Worm (Caenorhabditis elegans) whole organism, early embryonic: ENCODE measurements around the gene R11D1.13.

ENCODE experiments used
- B0310.2 ChIP-seq: sonication (generic microtip); optimal IDR thresholded peaks from 2 replicates; lab custom pipeline; 2016; ENCODE audit warnings: mild to moderate bottlenecking, missing genetic modification characterization, missing compliant biosample characterization
- F13C5.2 ChIP-seq: sonication (generic microtip); optimal IDR thresholded peaks from 2 replicates; lab custom pipeline; 2017; ENCODE audit warnings: mild to moderate bottlenecking, missing genetic modification characterization, inconsistent platforms, missing compliant biosample characterization
- aly-1 ChIP-seq: sonication (generic microtip); optimal IDR thresholded peaks from 2 replicates; lab custom pipeline; 2016; ENCODE audit warnings: missing genetic modification characterization, missing compliant biosample characterization
- ama-1 ChIP-seq: fragments of 150-350 bp; optimal IDR thresholded peaks from 2 replicates; lab custom pipeline; 2014
- ceh-13 ChIP-seq: fragments of 200-800 bp; sonication (Bioruptor generic); optimal IDR thresholded peaks from 2 replicates; lab custom pipeline; 2018; ENCODE audit warnings: mild to moderate bottlenecking, missing genetic modification characterization, missing compliant biosample characterization
- ceh-36 ChIP-seq: sonication (generic microtip); optimal IDR thresholded peaks from 2 replicates; lab custom pipeline; 2016; ENCODE audit warnings: missing genetic modification characterization, inconsistent platforms, missing compliant biosample characterization
- ets-7 ChIP-seq: sonication (generic microtip); optimal IDR thresholded peaks from 2 replicates; lab custom pipeline; 2016; ENCODE audit warnings: missing genotype, missing genetic modification characterization, missing compliant biosample characterization
- flt-1 ChIP-seq: fragments of 200-800 bp; sonication (Bioruptor generic); IDR thresholded peaks from 2 replicates; pipeline ENCODE4 v1.3.6; 2022; ENCODE audit warnings: missing genetic modification characterization, missing compliant biosample characterization
- hmbx-1 ChIP-seq: sonication (generic microtip); optimal IDR thresholded peaks from 2 replicates; lab custom pipeline; 2016; ENCODE audit warnings: mild to moderate bottlenecking, missing genetic modification characterization, missing compliant biosample characterization
- hmg-4 ChIP-seq: fragments of 200-800 bp; sonication (Bioruptor generic); optimal IDR thresholded peaks from 2 replicates; lab custom pipeline; 2018; ENCODE audit warnings: mild to moderate bottlenecking, missing genetic modification characterization, missing compliant biosample characterization
- hnd-1 ChIP-seq: sonication (generic microtip); optimal IDR thresholded peaks from 2 replicates; lab custom pipeline; 2016; ENCODE audit warnings: missing genetic modification characterization, missing compliant biosample characterization
- pes-1 ChIP-seq: fragments of 200-800 bp; sonication (Bioruptor generic); IDR thresholded peaks from 2 replicates; pipeline ENCODE4 v1.3.6; 2022; ENCODE audit warnings: missing genetic modification reagents, missing genetic modification characterization, missing compliant biosample characterization
- scrt-1 ChIP-seq: fragments of 200-800 bp; sonication (Bioruptor generic); IDR thresholded peaks from 2 replicates; pipeline ENCODE4 v1.3.6; 2022; ENCODE audit warnings: missing genetic modification characterization, missing compliant biosample characterization
- sea-1 ChIP-seq: fragments of 200-800 bp; sonication (Bioruptor generic); conservative IDR thresholded peaks from 2 replicates; pipeline ENCODE4 v1.3.6; 2022; ENCODE audit warnings: missing genetic modification characterization, missing compliant biosample characterization
- tbx-11 ChIP-seq: fragments of 200-800 bp; sonication (Bioruptor generic); IDR thresholded peaks from 2 replicates; pipeline ENCODE4 v1.3.6; 2022; ENCODE audit warnings: missing genetic modification characterization, missing compliant biosample characterization
- tbx-37 ChIP-seq: fragments of 200-800 bp; sonication (Bioruptor generic); conservative IDR thresholded peaks from 2 replicates; pipeline ENCODE4 v1.3.6; 2022; ENCODE audit warnings: missing genetic modification reagents, missing genetic modification characterization, missing compliant biosample characterization
- tra-4 ChIP-seq: sonication (generic microtip); optimal IDR thresholded peaks from 2 replicates; lab custom pipeline; 2017; ENCODE audit warnings: missing genetic modification characterization, missing compliant biosample characterization

Gene R11D1.13

ce11 chrV:12727104-12727637 is at the start of gene R11D1.13:
R11D1.13 (plus strand) TSS chrV:12727154.
- no peak for TF ChIP-seq aly-1 (tag; lab: Kevin White, UChicago)
- no peak for TF ChIP-seq B0310.2 (tag; lab: Kevin White, UChicago)

ce11 chrV:12679292-12679691 is 47.7 kb upstream of the R11D1.13 start:
- TF ChIP-seq tbx-37 (GFP tag; lab: Robert Waterston, UW), result no peak
- no peak for TF ChIP-seq tbx-11 (GFP tag; lab: Robert Waterston, UW)
- no peak for TF ChIP-seq hmg-4 (GFP tag; lab: Kevin White, UChicago)
- TF ChIP-seq hnd-1, result no peak
- no peak for TF ChIP-seq ceh-13 (GFP tag; lab: Kevin White, UChicago)
- TF ChIP-seq aly-1 (tag; lab: Kevin White, UChicago), result no peak
- TF ChIP-seq F13C5.2 (tag; lab: Kevin White, UChicago), result no peak
- no peak for TF ChIP-seq B0310.2 (tag; lab: Kevin White, UChicago)
- TF ChIP-seq ama-1 (lab: Kevin White, UChicago), result no peak
- TF ChIP-seq pes-1, result no peak
- TF ChIP-seq ets-7 (tag; lab: Kevin White, UChicago), result no peak
- no peak for TF ChIP-seq tra-4 (tag; lab: Kevin White, UChicago)
- TF ChIP-seq scrt-1 (GFP tag; lab: Robert Waterston, UW), result no peak
- no peak for TF ChIP-seq ceh-36 (tag; lab: Kevin White, UChicago)
- TF ChIP-seq flt-1 (GFP tag; lab: Robert Waterston, UW), result no peak
- no peak for TF ChIP-seq sea-1 (GFP tag; lab: Robert Waterston, UW)

ce11 chrV:12679807-12680206 is 47.1 kb upstream of the R11D1.13 start, which contains the start of gene frpr-15:
frpr-15 (plus strand) TSS chrV:12680107.
- no peak for TF ChIP-seq scrt-1 (GFP tag; lab: Robert Waterston, UW)
- no peak for TF ChIP-seq ceh-13 (GFP tag; lab: Kevin White, UChicago)
- no peak for TF ChIP-seq tra-4 (tag; lab: Kevin White, UChicago)

ce11 chrV:12683205-12683604 is 43.7 kb upstream of the R11D1.13 start:
- TF ChIP-seq F13C5.2 (tag; lab: Kevin White, UChicago), result no peak
- TF ChIP-seq hmg-4 (GFP tag; lab: Kevin White, UChicago), result no peak
- no peak for TF ChIP-seq B0310.2 (tag; lab: Kevin White, UChicago)
- no peak for TF ChIP-seq flt-1 (GFP tag; lab: Robert Waterston, UW)
- TF ChIP-seq tbx-11 (GFP tag; lab: Robert Waterston, UW), result no peak
- no peak for TF ChIP-seq hmbx-1 (tag; lab: Kevin White, UChicago)
- no peak for TF ChIP-seq aly-1 (tag; lab: Kevin White, UChicago)
- TF ChIP-seq scrt-1 (GFP tag; lab: Robert Waterston, UW), result no peak
- TF ChIP-seq ets-7 (tag; lab: Kevin White, UChicago), result no peak
- TF ChIP-seq hnd-1, result no peak
- no peak for TF ChIP-seq sea-1 (GFP tag; lab: Robert Waterston, UW)
- no peak for TF ChIP-seq ceh-36 (tag; lab: Kevin White, UChicago)
- no peak for TF ChIP-seq tra-4 (tag; lab: Kevin White, UChicago)
- TF ChIP-seq pes-1, result no peak
- no peak for TF ChIP-seq tbx-37 (GFP tag; lab: Robert Waterston, UW)
- no peak for TF ChIP-seq ceh-13 (GFP tag; lab: Kevin White, UChicago)
- no peak for TF ChIP-seq ama-1 (lab: Kevin White, UChicago)

ce11 chrV:12695155-12695554 is 31.8 kb upstream of the R11D1.13 start, which contains the start of gene parn-1:
parn-1 (minus strand) TSS chrV:12695255.
- TF ChIP-seq hmbx-1 (tag; lab: Kevin White, UChicago) (no peak), ets-7 (tag; lab: Kevin White, UChicago) (no peak), hnd-1 (no peak)

- TF ChIP-seq scrt-1 (GFP tag; lab: Robert Waterston, UW) (no peak), flt-1 (GFP tag; lab: Robert Waterston, UW) (no peak), tbx-11 (GFP tag; lab: Robert Waterston, UW) (no peak), pes-1 (no peak), hmg-4 (GFP tag; lab: Kevin White, UChicago) (no peak), ceh-36 (tag; lab: Kevin White, UChicago) (no peak), F13C5.2 (tag; lab: Kevin White, UChicago) (no peak), hnd-1 (no peak), aly-1 (tag; lab: Kevin White, UChicago) (no peak), ama-1 (lab: Kevin White, UChicago) (no peak), ets-7 (tag; lab: Kevin White, UChicago) (no peak), tbx-37 (GFP tag; lab: Robert Waterston, UW) (no peak), B0310.2 (tag; lab: Kevin White, UChicago) (no peak), sea-1 (GFP tag; lab: Robert Waterston, UW) (no peak), ceh-13 (GFP tag; lab: Kevin White, UChicago) (no peak), hmbx-1 (tag; lab: Kevin White, UChicago) (no peak), tra-4 (tag; lab: Kevin White, UChicago) (no peak)
Measured at ce11 chrV:12695968-12696367, 31.0 kb upstream of the R11D1.13 start, which contains the start of gene K10C8.4. K10C8.4 (plus strand) TSS chrV:12696268.

- TF ChIP-seq sea-1 (GFP tag; lab: Robert Waterston, UW) (no peak), pes-1 (no peak), ceh-36 (tag; lab: Kevin White, UChicago) (no peak), tra-4 (tag; lab: Kevin White, UChicago) (no peak), tbx-11 (GFP tag; lab: Robert Waterston, UW) (no peak), F13C5.2 (tag; lab: Kevin White, UChicago) (no peak), aly-1 (tag; lab: Kevin White, UChicago) (no peak), tbx-37 (GFP tag; lab: Robert Waterston, UW) (no peak), hnd-1 (no peak), B0310.2 (tag; lab: Kevin White, UChicago) (no peak), ceh-13 (GFP tag; lab: Kevin White, UChicago) (no peak), ama-1 (lab: Kevin White, UChicago) (no peak), hmg-4 (GFP tag; lab: Kevin White, UChicago) (no peak), scrt-1 (GFP tag; lab: Robert Waterston, UW) (no peak), hmbx-1 (tag; lab: Kevin White, UChicago) (no peak), flt-1 (GFP tag; lab: Robert Waterston, UW) (no peak), ets-7 (tag; lab: Kevin White, UChicago) (no peak)
Measured at ce11 chrV:12696790-12697189, 30.2 kb upstream of the R11D1.13 start.
